Worm (Caenorhabditis elegans) whole organism, midembryonic: ENCODE results near the gene C27B7.2.

Source experiments
- T22C8.4 ChIP-seq: fragments of 200-800 bp; sonication (Bioruptor generic); IDR thresholded peaks from 2 replicates; pipeline ENCODE4 v1.3.6; 2022; ENCODE audit warnings: missing genetic modification characterization, missing compliant biosample characterization
- cog-1 ChIP-seq: sonication (generic microtip); optimal IDR thresholded peaks from 2 replicates; lab custom pipeline; 2016; ENCODE audit warnings: missing genetic modification characterization, missing compliant biosample characterization
- klf-2 ChIP-seq: fragments of 200-800 bp; sonication (Bioruptor generic); conservative IDR thresholded peaks from 2 replicates; pipeline ENCODE4 v1.3.6; 2022; ENCODE audit warnings: missing genetic modification reagents, missing genetic modification characterization, missing compliant biosample characterization

DNA sequence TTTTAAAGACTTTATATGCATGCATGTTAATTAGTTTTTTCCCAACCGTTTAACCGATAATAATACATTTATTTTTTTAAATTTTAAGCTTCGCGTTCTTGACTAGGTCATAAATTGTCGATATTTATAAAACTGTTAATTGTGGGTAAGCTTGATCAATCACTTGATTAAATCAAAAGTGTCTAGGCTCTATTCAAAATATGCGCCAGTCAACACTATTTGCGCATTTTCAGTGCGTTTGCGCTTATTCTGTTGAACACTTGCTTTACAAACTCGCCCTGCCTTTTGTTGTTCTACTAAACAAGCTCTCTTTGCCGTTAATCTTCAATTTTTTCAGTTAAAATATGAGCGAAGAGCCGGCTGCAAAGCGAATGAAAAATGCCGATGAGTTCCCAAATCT lies 1.5 kb upstream of the C27B7.2 start, which contains the start of gene spr-2:
- TF ChIP-seq cog-1 (tag; lab: Kevin White, UChicago): no peak
- TF ChIP-seq klf-2 (GFP tag; lab: Robert Waterston, UW): no peak
- no peak for TF ChIP-seq T22C8.4 (GFP tag; lab: Robert Waterston, UW)
